Worm (Caenorhabditis elegans) whole organism, L1 larva: Measurements from ENCODE around the gene prp-6.

Experiments
- C04F5.9 ChIP-seq: sonication (generic microtip); optimal IDR thresholded peaks from 2 replicates; lab custom pipeline; 2016; ENCODE audit warnings: missing genetic modification characterization, missing compliant biosample characterization
- C16A3.4 ChIP-seq: fragments of 150-350 bp; optimal IDR thresholded peaks from 2 replicates; lab custom pipeline; 2014; ENCODE audit warnings: missing biosample characterization, missing genetic modification characterization
- F16B12.6 ChIP-seq: fragments of 150-350 bp; optimal IDR thresholded peaks from 2 replicates; lab custom pipeline; 2014; ENCODE audit warnings: missing biosample characterization, missing genetic modification characterization
- Y116A8C.19 ChIP-seq: sonication (generic microtip); optimal IDR thresholded peaks from 2 replicates; lab custom pipeline; 2016; ENCODE audit warnings: missing compliant biosample characterization, missing genetic modification characterization, borderline replicate concordance
- ama-1 ChIP-seq: fragments of 150-350 bp; optimal IDR thresholded peaks from 2 replicates; lab custom pipeline; 2014
- ceh-82 ChIP-seq, 3 experiments: fragments of 150-350 bp in 1 of 3; sonication (generic microtip) in 2 of 3; optimal IDR thresholded peaks; 2 replicates each; lab custom pipeline; 2014 to 2017; ENCODE audit warnings: missing biosample characterization in 3 of 3, missing genetic modification characterization in 3 of 3
- ceh-90 ChIP-seq: sonication (generic microtip); optimal IDR thresholded peaks from 2 replicates; lab custom pipeline; 2016; ENCODE audit warnings: missing genetic modification characterization, missing compliant biosample characterization
- dsc-1 ChIP-seq: sonication (generic microtip); optimal IDR thresholded peaks from 2 replicates; lab custom pipeline; 2016; ENCODE audit warnings: mild to moderate bottlenecking, missing genetic modification characterization, missing compliant biosample characterization
- efl-1 ChIP-seq, 4 experiments: fragments of 150-350 bp; optimal IDR thresholded peaks in 3 of 4; peaks in 1 of 4; 1 replicate in 1 of 4; 2 replicates in 3 of 4; lab custom pipeline; 2014; ENCODE audit warnings: missing biosample characterization in 2 of 4, missing genetic modification characterization in 2 of 4, missing genetic modification reagents in 2 of 4
- efl-3 ChIP-seq: fragments of 200-800 bp; sonication (Bioruptor generic); optimal IDR thresholded peaks from 2 replicates; lab custom pipeline; 2018; ENCODE audit warnings: mild to moderate bottlenecking, missing genetic modification characterization, missing compliant biosample characterization
- egl-27 ChIP-seq, 2 experiments: fragments of 150-350 bp in 1 of 2; sonication (generic microtip); optimal IDR thresholded peaks; 3 replicates each; lab custom pipeline; 2017 to 2018; ENCODE audit warnings: missing biosample characterization in 2 of 2, missing genetic modification characterization in 2 of 2, missing genetic modification reagents in 2 of 2
- elt-2 ChIP-seq: sonication (generic microtip); optimal IDR thresholded peaks from 2 replicates; lab custom pipeline; 2016; ENCODE audit warnings: missing genetic modification characterization, mild to moderate bottlenecking, inconsistent platforms, missing compliant biosample characterization, missing genetic modification reagents
- elt-3 ChIP-seq, 6 experiments: fragments of 150-350 bp in 1 of 6; sonication (generic microtip); optimal IDR thresholded peaks; 2 replicates each; lab custom pipeline; 2017 to 2018; ENCODE audit warnings: missing biosample characterization in 6 of 6, missing genetic modification characterization in 6 of 6, inconsistent platforms in 1 of 6
- fkh-10 ChIP-seq: sonication (generic microtip); optimal IDR thresholded peaks from 2 replicates; lab custom pipeline; 2017; ENCODE audit warnings: missing biosample characterization, missing genetic modification reagents, missing genetic modification characterization
- fkh-8 ChIP-seq: sonication (generic microtip); optimal IDR thresholded peaks from 2 replicates; lab custom pipeline; 2016; ENCODE audit warnings: mild to moderate bottlenecking, missing genetic modification characterization, missing compliant biosample characterization
- fos-1 ChIP-seq: fragments of 150-350 bp; optimal IDR thresholded peaks from 2 replicates; lab custom pipeline; 2014; ENCODE audit warnings: missing biosample characterization, missing genetic modification characterization
- hlh-17 ChIP-seq: fragments of 200-800 bp; sonication (Bioruptor generic); optimal IDR thresholded peaks from 2 replicates; lab custom pipeline; 2018; ENCODE audit warnings: missing genetic modification characterization, mild to moderate bottlenecking, missing compliant biosample characterization, moderate library complexity, borderline replicate concordance
- hlh-4 ChIP-seq: sonication (generic microtip); optimal IDR thresholded peaks from 2 replicates; lab custom pipeline; 2016; ENCODE audit warnings: mild to moderate bottlenecking, missing genetic modification characterization, missing compliant biosample characterization
- hpl-2 ChIP-seq: fragments of 150-350 bp; optimal IDR thresholded peaks from 2 replicates; lab custom pipeline; 2014; ENCODE audit warnings: missing biosample characterization, missing genetic modification reagents, missing genetic modification characterization
- irx-1 ChIP-seq: sonication (generic microtip); optimal IDR thresholded peaks from 2 replicates; lab custom pipeline; 2016; ENCODE audit warnings: missing genetic modification characterization, missing compliant biosample characterization
- lin-13 ChIP-seq: fragments of 150-350 bp; optimal IDR thresholded peaks from 2 replicates; lab custom pipeline; 2014; ENCODE audit warnings: missing biosample characterization, missing genetic modification reagents, missing genetic modification characterization
- lin-15B ChIP-seq: fragments of 150-350 bp; sonication (generic microtip); optimal IDR thresholded peaks from 3 replicates; lab custom pipeline; 2014; ENCODE audit warnings: missing biosample characterization, missing genetic modification characterization
- lsy-2 ChIP-seq, 2 experiments: fragments of 150-350 bp; optimal IDR thresholded peaks; 2 replicates each; lab custom pipeline; 2014; ENCODE audit warnings: missing biosample characterization in 2 of 2, missing genetic modification characterization in 2 of 2
- mdl-1 ChIP-seq, 2 experiments: fragments of 150-350 bp; optimal IDR thresholded peaks; 2 replicates each; lab custom pipeline; 2014 to 2017; ENCODE audit warnings: missing biosample characterization in 2 of 2, missing genetic modification characterization in 2 of 2, inconsistent platforms in 1 of 2
- mef-2 ChIP-seq: fragments of 150-350 bp; optimal IDR thresholded peaks from 2 replicates; lab custom pipeline; 2014; ENCODE audit warnings: missing biosample characterization, missing genetic modification characterization
- mep-1 ChIP-seq: fragments of 150-350 bp; optimal IDR thresholded peaks from 2 replicates; lab custom pipeline; 2014; ENCODE audit warnings: missing biosample characterization, missing genetic modification characterization
- nhr-19 ChIP-seq: fragments of 200-800 bp; sonication (Bioruptor generic); conservative IDR thresholded peaks from 2 replicates; pipeline ENCODE4 v1.3.6; 2022; ENCODE audit warnings: missing genetic modification characterization, missing compliant biosample characterization
- nhr-237 ChIP-seq: fragments of 150-350 bp; optimal IDR thresholded peaks from 2 replicates; lab custom pipeline; 2014; ENCODE audit warnings: missing biosample characterization, missing genetic modification characterization
- nhr-28 ChIP-seq: fragments of 150-350 bp; optimal IDR thresholded peaks from 2 replicates; lab custom pipeline; 2014; ENCODE audit warnings: missing biosample characterization, missing genetic modification characterization
- nhr-77 ChIP-seq: fragments of 150-350 bp; optimal IDR thresholded peaks from 2 replicates; lab custom pipeline; 2014; ENCODE audit warnings: missing biosample characterization, missing genetic modification characterization
- nhr-85 ChIP-seq: sonication (generic microtip); peaks from one replicate; lab custom pipeline; 2016; ENCODE audit warnings: missing genetic modification characterization, inconsistent platforms, missing compliant biosample characterization
- nhr-90 ChIP-seq: sonication (generic microtip); optimal IDR thresholded peaks from 2 replicates; lab custom pipeline; 2016; ENCODE audit warnings: mild to moderate bottlenecking, missing genetic modification characterization, missing compliant biosample characterization; ENCODE audit not compliant: poor library complexity
- pag-3 ChIP-seq: sonication (generic microtip); optimal IDR thresholded peaks from 2 replicates; lab custom pipeline; 2017; ENCODE audit warnings: missing genetic modification characterization, mild to moderate bottlenecking, missing compliant biosample characterization, antibody characterized with exemption, borderline replicate concordance; ENCODE audit not compliant: insufficient read depth
- pqm-1 ChIP-seq: sonication (generic microtip); optimal IDR thresholded peaks from 3 replicates; lab custom pipeline; 2017; ENCODE audit warnings: missing biosample characterization, missing genetic modification characterization
- snpc-4 ChIP-seq: fragments of 150-350 bp; optimal IDR thresholded peaks from 2 replicates; lab custom pipeline; 2014; ENCODE audit warnings: missing biosample characterization, missing genetic modification characterization
- sox-4 ChIP-seq: sonication (generic microtip); optimal IDR thresholded peaks from 2 replicates; lab custom pipeline; 2016; ENCODE audit warnings: missing genetic modification characterization, missing compliant biosample characterization
- sptf-1 ChIP-seq: fragments of 150-350 bp; optimal IDR thresholded peaks from 2 replicates; lab custom pipeline; 2014; ENCODE audit warnings: missing biosample characterization, missing genetic modification characterization
- sup-37 ChIP-seq: fragments of 200-800 bp; sonication (Bioruptor generic); optimal IDR thresholded peaks from 2 replicates; lab custom pipeline; 2018; ENCODE audit warnings: mild to moderate bottlenecking, missing genetic modification characterization, missing compliant biosample characterization
- swsn-7 ChIP-seq: sonication (generic microtip); optimal IDR thresholded peaks from 2 replicates; lab custom pipeline; 2016; ENCODE audit warnings: missing genetic modification characterization, missing compliant biosample characterization
- tbx-2 ChIP-seq: sonication (generic microtip); optimal IDR thresholded peaks from 2 replicates; lab custom pipeline; 2016; ENCODE audit warnings: missing genetic modification characterization, missing compliant biosample characterization
- tlp-1 ChIP-seq: fragments of 150-350 bp; optimal IDR thresholded peaks from 2 replicates; lab custom pipeline; 2014; ENCODE audit warnings: missing biosample characterization, missing genetic modification characterization
- unc-30 ChIP-seq: sonication (generic microtip); optimal IDR thresholded peaks from 2 replicates; lab custom pipeline; 2017; ENCODE audit warnings: missing biosample characterization, missing genetic modification characterization
- unc-62 ChIP-seq: fragments of 150-350 bp; optimal IDR thresholded peaks from 2 replicates; lab custom pipeline; 2014; ENCODE audit warnings: missing biosample characterization, missing genetic modification reagents, missing genetic modification characterization
- unc-86 ChIP-seq: sonication (generic microtip); optimal IDR thresholded peaks from 2 replicates; lab custom pipeline; 2016; ENCODE audit warnings: missing genetic modification characterization, missing compliant biosample characterization
- unc-98 ChIP-seq: fragments of 200-800 bp; sonication (Bioruptor generic); IDR thresholded peaks from 2 replicates; pipeline ENCODE4 v1.3.6; 2022; ENCODE audit warnings: missing genetic modification characterization, missing compliant biosample characterization
- zip-4 ChIP-seq: fragments of 200-800 bp; sonication (Bioruptor generic); optimal IDR thresholded peaks from 2 replicates; lab custom pipeline; 2018; ENCODE audit warnings: mild to moderate bottlenecking, missing genetic modification characterization, moderate library complexity, missing compliant biosample characterization

Gene prp-6

DNA sequence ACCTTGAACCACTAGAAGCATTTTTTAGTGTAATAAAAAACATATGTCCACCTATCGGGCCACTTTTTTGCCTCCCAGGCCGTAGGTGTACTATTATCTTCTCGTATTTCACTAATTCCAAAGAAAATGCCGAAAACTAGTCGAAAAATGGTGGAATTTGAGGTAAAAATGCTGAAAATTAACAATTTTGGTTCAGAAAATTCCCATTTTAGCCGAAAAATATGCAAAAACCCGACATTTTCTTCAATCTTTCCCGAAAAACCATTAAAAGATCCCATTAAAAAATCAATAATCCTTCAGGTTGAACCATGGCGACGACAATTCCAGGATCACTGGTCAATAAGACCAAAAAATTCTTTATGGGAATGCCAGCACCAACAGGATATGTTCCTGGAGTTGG, at the start of gene prp-6:
Gene prp-6 (plus strand): TSS at position 301 of the 400 bp plus-strand sequence.
- TF ChIP-seq dsc-1 (tag; lab: Kevin White, UChicago) = peak; percentile 48
- no peak for TF ChIP-seq nhr-77 (tag; lab: Kevin White, UChicago)

DNA sequence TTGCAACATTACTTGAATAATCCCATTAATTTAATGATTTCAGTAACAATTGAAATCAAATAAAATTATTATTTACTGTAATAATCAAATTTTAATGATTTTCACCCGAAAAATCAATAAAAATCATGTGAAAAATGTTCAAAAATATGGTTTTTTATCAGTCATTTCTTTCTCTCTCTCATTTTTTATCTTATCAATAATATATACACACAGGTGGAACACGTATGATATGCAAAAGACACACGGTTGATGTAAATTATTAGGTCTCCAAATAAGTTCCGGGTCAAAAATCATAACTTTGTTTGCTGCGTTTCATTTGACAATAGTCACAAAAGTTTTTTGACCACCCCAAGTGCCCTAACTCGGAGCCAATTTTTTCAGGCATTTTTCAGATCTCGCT, 44.1 kb upstream of the prp-6 start:
- TF ChIP-seq nhr-85 (tag; lab: Kevin White, UChicago) = no peak
- TF ChIP-seq egl-27 (tag; optimal IDR thresholded peaks at IDR 0.05; lab: Kevin White, UChicago) = no peak
- TF ChIP-seq elt-2 (tag; lab: Kevin White, UChicago) = peak; percentile 41
- TF ChIP-seq hpl-2 (GFP tag; lab: Kevin White, UChicago) = no peak
- no peak for TF ChIP-seq Y116A8C.19

DNA sequence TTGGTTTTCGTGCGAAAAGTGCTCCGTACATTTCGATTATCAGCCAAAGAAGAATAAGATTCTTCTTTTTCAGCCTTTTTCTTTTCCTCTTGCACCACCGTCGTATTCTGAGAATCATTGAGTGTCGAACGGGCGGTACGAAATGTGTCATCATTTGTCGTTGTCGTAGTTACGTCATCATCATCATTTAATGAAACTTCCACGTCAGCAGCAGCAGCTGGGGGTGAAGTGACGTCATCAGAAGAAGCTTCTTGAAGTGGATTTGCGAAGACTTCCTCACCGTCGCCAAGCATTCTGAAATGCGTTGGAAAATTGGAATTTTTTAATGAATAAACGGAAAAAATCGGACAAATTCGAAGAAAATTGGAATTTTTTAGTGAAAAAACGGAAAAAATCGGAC, 42.5 kb upstream of the prp-6 start, which contains the start of gene snx-6:
Gene snx-6 (minus strand): TSS at position 294 of the 400 bp plus-strand sequence.
- no peak for TF ChIP-seq hlh-4 (tag; lab: Kevin White, UChicago)
- no peak for TF ChIP-seq unc-62
- TF ChIP-seq pqm-1 = no peak
- TF ChIP-seq unc-30 (tag; lab: Kevin White, UChicago) = no peak
- TF ChIP-seq F16B12.6 (tag; lab: Kevin White, UChicago) = no peak
- TF ChIP-seq sox-4 = no peak
- TF ChIP-seq sup-37 (GFP tag; lab: Kevin White, UChicago) = no peak
- no peak for TF ChIP-seq nhr-28 (tag; lab: Kevin White, UChicago)
- TF ChIP-seq ama-1 (lab: Kevin White, UChicago) = no peak
- no peak for TF ChIP-seq irx-1 (tag; lab: Kevin White, UChicago)
- TF ChIP-seq mef-2 (tag; lab: Kevin White, UChicago) = no peak
- no peak for TF ChIP-seq nhr-77 (tag; lab: Kevin White, UChicago)
- no peak for TF ChIP-seq hpl-2 (GFP tag; lab: Kevin White, UChicago)
- TF ChIP-seq ceh-82 (tag; optimal IDR thresholded peaks at IDR 0.05; lab: Kevin White, UChicago) = no peak
- no peak for TF ChIP-seq nhr-237 (tag; lab: Kevin White, UChicago)
- TF ChIP-seq pag-3 (tag; lab: Kevin White, UChicago) = no peak

DNA sequence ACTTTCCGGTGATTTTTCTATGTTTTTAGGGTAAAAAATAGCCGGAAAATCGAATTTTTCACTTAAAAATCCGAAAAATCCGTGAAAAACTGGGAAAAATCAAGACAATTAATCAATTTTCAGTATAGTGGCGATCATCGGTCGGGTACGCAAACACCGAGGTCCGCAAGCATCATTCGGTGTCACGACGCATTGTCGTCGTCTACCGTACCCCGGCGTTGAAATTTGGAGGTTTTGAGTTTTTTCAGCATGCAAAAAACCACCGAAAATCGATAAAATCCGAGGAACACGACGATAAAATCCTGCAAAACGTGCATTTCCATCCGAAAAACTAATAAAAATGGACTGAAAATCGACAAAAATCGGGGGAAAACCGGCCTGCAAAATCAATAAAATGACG, 40.5 kb upstream of the prp-6 start:
- TF ChIP-seq swsn-7 (tag; lab: Kevin White, UChicago) (no peak), fos-1 (tag; lab: Kevin White, UChicago) (peak; percentile 54), fkh-8 (tag; lab: Kevin White, UChicago) (peak; percentile 67), nhr-90 (tag; lab: Kevin White, UChicago) (no peak), efl-3 (GFP tag; lab: Kevin White, UChicago) (no peak), hlh-17 (no peak), mdl-1 (tag; optimal IDR thresholded peaks at IDR 0.05; lab: Kevin White, UChicago) (peak in 1 of 2 experiments; percentile 5), lsy-2 (tag; optimal IDR thresholded peaks at IDR 0.05; lab: Kevin White, UChicago) (peak; percentile 97 to 98), tlp-1 (tag; lab: Kevin White, UChicago) (no peak), nhr-85 (tag; lab: Kevin White, UChicago) (no peak), lin-13 (no peak), mep-1 (tag; lab: Kevin White, UChicago) (peak; percentile 34), zip-4 (GFP tag; lab: Kevin White, UChicago) (no peak), lin-15B (tag; lab: Kevin White, UChicago) (no peak), fkh-10 (GFP tag; lab: Kevin White, UChicago) (peak; percentile 32), C16A3.4 (tag; lab: Kevin White, UChicago) (peak; percentile 43), nhr-237 (tag; lab: Kevin White, UChicago) (no peak), snpc-4 (no peak), tbx-2 (tag; lab: Kevin White, UChicago) (peak; percentile 37), hpl-2 (GFP tag; lab: Kevin White, UChicago) (no peak), ceh-82 (tag; optimal IDR thresholded peaks at IDR 0.05; lab: Kevin White, UChicago) (peak; percentile 56 to 63 (median 57)), unc-86 (tag; lab: Kevin White, UChicago) (peak; percentile 39), elt-3 (tag; optimal IDR thresholded peaks at IDR 0.05; lab: Kevin White, UChicago) (peak in 1 of 6 experiments; percentile 1), sptf-1 (tag; lab: Kevin White, UChicago) (no peak), nhr-19 (GFP tag; lab: Robert Waterston, UW) (0 out of 2 replicates have a peak, but pooled peaks have one; percentile 22), ceh-90 (no peak), ama-1 (lab: Kevin White, UChicago) (no peak), unc-98 (GFP tag; lab: Robert Waterston, UW) (no peak), efl-1 (optimal IDR thresholded peaks at IDR 0.05; lab: Kevin White, UChicago) (peak; percentile 66 to 67), efl-1 (GFP tag; optimal IDR thresholded peaks at IDR 0.05 in 1 of 2; lab: Kevin White, UChicago) (peak; percentile 64 to 94), nhr-28 (tag; lab: Kevin White, UChicago) (no peak), C04F5.9 (tag; lab: Kevin White, UChicago) (no peak), sox-4 (no peak)
